Worm (Caenorhabditis elegans) whole organism, late embryonic: ENCODE results near the gene F20D6.6.

Source experiments
- C08G9.2 ChIP-seq: sonication (generic microtip); optimal IDR thresholded peaks from 2 replicates; lab custom pipeline; 2016; ENCODE audit warnings: mild to moderate bottlenecking, missing genetic modification characterization, moderate library complexity, missing compliant biosample characterization
- F13H6.1 ChIP-seq: sonication (generic microtip); optimal IDR thresholded peaks from 2 replicates; lab custom pipeline; 2016; ENCODE audit warnings: missing genetic modification characterization, missing compliant biosample characterization
- Y22D7AL.16 ChIP-seq: sonication (generic microtip); optimal IDR thresholded peaks from 2 replicates; lab custom pipeline; 2016; ENCODE audit warnings: missing genetic modification characterization, missing compliant biosample characterization
- ahr-1 ChIP-seq: sonication (generic microtip); optimal IDR thresholded peaks from 2 replicates; lab custom pipeline; 2016; ENCODE audit warnings: missing genetic modification characterization, missing compliant biosample characterization
- ceh-14 ChIP-seq: sonication (generic microtip); optimal IDR thresholded peaks from 2 replicates; lab custom pipeline; 2016; ENCODE audit warnings: missing genotype, missing genetic modification characterization, missing compliant biosample characterization
- ceh-18 ChIP-seq: sonication (generic microtip); optimal IDR thresholded peaks from 2 replicates; lab custom pipeline; 2016; ENCODE audit warnings: missing genetic modification characterization, missing compliant biosample characterization
- ceh-19 ChIP-seq: fragments of 200-800 bp; sonication (Bioruptor generic); optimal IDR thresholded peaks from 2 replicates; lab custom pipeline; 2018; ENCODE audit warnings: mild to moderate bottlenecking, missing genetic modification characterization, missing compliant biosample characterization
- ceh-2 ChIP-seq: sonication (generic microtip); optimal IDR thresholded peaks from 2 replicates; lab custom pipeline; 2016; ENCODE audit warnings: missing genotype, missing genetic modification characterization, missing compliant biosample characterization
- ceh-31 ChIP-seq: sonication (generic microtip); optimal IDR thresholded peaks from 2 replicates; lab custom pipeline; 2016; ENCODE audit warnings: missing genetic modification characterization, missing compliant biosample characterization
- ceh-34 ChIP-seq: sonication (generic microtip); optimal IDR thresholded peaks from 2 replicates; lab custom pipeline; 2016; ENCODE audit warnings: mild to moderate bottlenecking, missing genetic modification characterization, missing compliant biosample characterization
- ceh-45 ChIP-seq: fragments of 200-800 bp; sonication (Bioruptor generic); IDR thresholded peaks from 2 replicates; pipeline ENCODE4 v1.3.6; 2022; ENCODE audit warnings: missing genetic modification reagents, missing genetic modification characterization, missing compliant biosample characterization
- ceh-48 ChIP-seq: sonication (generic microtip); optimal IDR thresholded peaks from 2 replicates; lab custom pipeline; 2016; ENCODE audit warnings: missing genetic modification characterization, inconsistent platforms, missing compliant biosample characterization
- ceh-9 ChIP-seq: sonication (generic microtip); optimal IDR thresholded peaks from 2 replicates; lab custom pipeline; 2016; ENCODE audit warnings: mild to moderate bottlenecking, missing genetic modification characterization, inconsistent platforms, missing compliant biosample characterization
- dve-1 ChIP-seq: sonication (generic microtip); optimal IDR thresholded peaks from 2 replicates; lab custom pipeline; 2017; ENCODE audit warnings: antibody characterized with exemption, mild to moderate bottlenecking, missing genetic modification characterization, missing compliant biosample characterization
- elt-2 ChIP-seq: sonication (generic microtip); optimal IDR thresholded peaks from 2 replicates; lab custom pipeline; 2016; ENCODE audit warnings: missing genetic modification reagents, missing genetic modification characterization, missing compliant biosample characterization
- elt-4 ChIP-seq: sonication (generic microtip); optimal IDR thresholded peaks from 2 replicates; lab custom pipeline; 2016; ENCODE audit warnings: missing genetic modification characterization, missing compliant biosample characterization
- eyg-1 ChIP-seq: sonication (generic microtip); optimal IDR thresholded peaks from 2 replicates; lab custom pipeline; 2016; ENCODE audit warnings: missing genotype, missing genetic modification characterization, missing compliant biosample characterization
- fkh-10 ChIP-seq: fragments of 150-350 bp; optimal IDR thresholded peaks from 2 replicates; lab custom pipeline; 2014; ENCODE audit warnings: missing biosample characterization, missing genetic modification reagents, missing genetic modification characterization
- gmeb-2 ChIP-seq: sonication (generic microtip); optimal IDR thresholded peaks from 2 replicates; lab custom pipeline; 2016; ENCODE audit warnings: missing genetic modification characterization, inconsistent platforms, missing compliant biosample characterization
- hlh-30 ChIP-seq: sonication (generic microtip); optimal IDR thresholded peaks from 2 replicates; lab custom pipeline; 2017; ENCODE audit warnings: antibody characterized with exemption, missing genetic modification characterization, missing compliant biosample characterization; ENCODE audit not compliant: insufficient read depth
- hlh-8 ChIP-seq: sonication (generic microtip); optimal IDR thresholded peaks from 2 replicates; lab custom pipeline; 2016; ENCODE audit warnings: missing genotype, missing genetic modification characterization, missing compliant biosample characterization
- lim-6 ChIP-seq: sonication (generic microtip); optimal IDR thresholded peaks from 2 replicates; lab custom pipeline; 2016; ENCODE audit warnings: missing genetic modification characterization, missing compliant biosample characterization
- lin-11 ChIP-seq: fragments of 200-800 bp; sonication (Bioruptor generic); optimal IDR thresholded peaks from 2 replicates; lab custom pipeline; 2018; ENCODE audit warnings: mild to moderate bottlenecking, missing genetic modification characterization, missing compliant biosample characterization
- nfya-1 ChIP-seq: sonication (generic microtip); optimal IDR thresholded peaks from 2 replicates; lab custom pipeline; 2017; ENCODE audit warnings: missing genetic modification characterization, mild to moderate bottlenecking, missing compliant biosample characterization, antibody characterized with exemption, moderate library complexity
- nhr-11 ChIP-seq: fragments of 150-350 bp; optimal IDR thresholded peaks from 2 replicates; lab custom pipeline; 2014; ENCODE audit warnings: missing biosample characterization, missing genetic modification characterization
- nhr-232 ChIP-seq: sonication (generic microtip); optimal IDR thresholded peaks from 2 replicates; lab custom pipeline; 2016; ENCODE audit warnings: missing genetic modification characterization, missing compliant biosample characterization
- pat-9 ChIP-seq: fragments of 200-800 bp; sonication (Bioruptor generic); optimal IDR thresholded peaks from 2 replicates; lab custom pipeline; 2018; ENCODE audit warnings: mild to moderate bottlenecking, missing genetic modification characterization, moderate library complexity, missing compliant biosample characterization
- pax-1 ChIP-seq: fragments of 150-350 bp; optimal IDR thresholded peaks from 2 replicates; lab custom pipeline; 2014; ENCODE audit warnings: missing biosample characterization, missing genetic modification characterization
- pha-2 ChIP-seq: sonication (generic microtip); optimal IDR thresholded peaks from 2 replicates; lab custom pipeline; 2017; ENCODE audit warnings: mild to moderate bottlenecking, missing genetic modification characterization, missing compliant biosample characterization
- pha-4 ChIP-seq: fragments of 150-350 bp; optimal IDR thresholded peaks from 2 replicates; lab custom pipeline; 2018; ENCODE audit warnings: missing biosample characterization, missing genetic modification reagents, missing genetic modification characterization
- pqm-1 ChIP-seq: sonication (generic microtip); optimal IDR thresholded peaks from 2 replicates; lab custom pipeline; 2016; ENCODE audit warnings: missing genetic modification characterization, missing compliant biosample characterization
- pros-1 ChIP-seq: fragments of 150-350 bp; optimal IDR thresholded peaks from 2 replicates; lab custom pipeline; 2014; ENCODE audit warnings: missing biosample characterization, missing genetic modification reagents, missing genetic modification characterization
- rnt-1 ChIP-seq: sonication (generic microtip); optimal IDR thresholded peaks from 2 replicates; lab custom pipeline; 2016; ENCODE audit warnings: missing genetic modification characterization, missing compliant biosample characterization
- sox-4 ChIP-seq: sonication (generic microtip); optimal IDR thresholded peaks from 2 replicates; lab custom pipeline; 2017; ENCODE audit warnings: mild to moderate bottlenecking, missing genetic modification characterization, inconsistent platforms, missing compliant biosample characterization
- syd-9 ChIP-seq: sonication (generic microtip); optimal IDR thresholded peaks from 2 replicates; lab custom pipeline; 2016; ENCODE audit warnings: mild to moderate bottlenecking, missing genetic modification characterization, moderate library complexity, missing compliant biosample characterization
- tbx-2 ChIP-seq: sonication (generic microtip); optimal IDR thresholded peaks from 2 replicates; lab custom pipeline; 2016; ENCODE audit warnings: missing genetic modification characterization, missing compliant biosample characterization
- unc-42 ChIP-seq: sonication (generic microtip); optimal IDR thresholded peaks from 2 replicates; lab custom pipeline; 2016; ENCODE audit warnings: missing genotype, missing genetic modification characterization, missing compliant biosample characterization

The F20D6.6 gene

ce11 chrV:8195889-8196418 is 36.2 kb downstream of the F20D6.6 start, which contains the start of gene F20D6.10 (continued):
- TF ChIP-seq lin-11, result no peak
- TF ChIP-seq ceh-45, result no peak
- no peak for TF ChIP-seq hlh-8 (tag; lab: Kevin White, UChicago)
- TF ChIP-seq, all 69 proteins: peak for 4

ce11 chrV:8196993-8197392 is 37.3 kb downstream of the F20D6.6 start:
- no peak for TF ChIP-seq ceh-48
- TF ChIP-seq nfya-1 (tag; lab: Kevin White, UChicago), result no peak
- no peak for TF ChIP-seq pros-1 (tag; lab: Kevin White, UChicago)
- TF ChIP-seq pqm-1 (tag; lab: Kevin White, UChicago), result no peak
- no peak for TF ChIP-seq ceh-9
- no peak for TF ChIP-seq pha-4 (tag; lab: Kevin White, UChicago)
- TF ChIP-seq sox-4 (tag; lab: Kevin White, UChicago), result no peak

ce11 chrV:8198994-8199393 is 39.3 kb downstream of the F20D6.6 start, which contains the start of gene F20D6.11:
Gene F20D6.11, minus strand, starts transcription at chrV:8199094.
- TF ChIP-seq pax-1 (no peak), elt-2 (tag; lab: Kevin White, UChicago) (no peak), pha-4 (tag; lab: Kevin White, UChicago) (no peak), tbx-2 (tag; lab: Kevin White, UChicago) (no peak), rnt-1 (tag; lab: Kevin White, UChicago) (no peak), pha-2 (no peak), F13H6.1 (tag; lab: Kevin White, UChicago) (no peak), eyg-1 (tag; lab: Kevin White, UChicago) (no peak), pat-9 (no peak), ceh-14 (tag; lab: Kevin White, UChicago) (no peak), ceh-18 (no peak), ceh-34 (tag; lab: Kevin White, UChicago) (no peak), ceh-2 (no peak), fkh-10 (GFP tag; lab: Kevin White, UChicago) (no peak), elt-4 (tag; lab: Kevin White, UChicago) (no peak), lim-6 (tag; lab: Kevin White, UChicago) (no peak), nhr-232 (tag; lab: Kevin White, UChicago) (no peak), dve-1 (tag; lab: Kevin White, UChicago) (no peak), hlh-30 (no peak), Y22D7AL.16 (tag; lab: Kevin White, UChicago) (no peak)

- TF ChIP-seq C08G9.2, result no peak
- no peak for TF ChIP-seq ahr-1
- no peak for TF ChIP-seq unc-42
- no peak for TF ChIP-seq nhr-232 (tag; lab: Kevin White, UChicago)
- TF ChIP-seq syd-9 (tag; lab: Kevin White, UChicago), result no peak
- no peak for TF ChIP-seq gmeb-2 (tag; lab: Kevin White, UChicago)
- no peak for TF ChIP-seq pqm-1 (tag; lab: Kevin White, UChicago)
- no peak for TF ChIP-seq ceh-31 (tag; lab: Kevin White, UChicago)
- no peak for TF ChIP-seq nhr-11
- TF ChIP-seq ceh-19 (GFP tag; lab: Kevin White, UChicago), result no peak
- TF ChIP-seq ceh-14 (tag; lab: Kevin White, UChicago), result no peak
- TF ChIP-seq hlh-8 (tag; lab: Kevin White, UChicago), result no peak
- no peak for TF ChIP-seq nfya-1 (tag; lab: Kevin White, UChicago)
- TF ChIP-seq fkh-10 (GFP tag; lab: Kevin White, UChicago), result no peak
These were observed 41.6 kb downstream of the F20D6.6 start, which contains the start of gene cri-2 for ce11 chrV:8201229-8201858. Gene cri-2, plus strand, starts transcription at chrV:8201808.
